Worm (Caenorhabditis elegans): Measurements from ENCODE around the gene hrg-1.

The hrg-1 gene

DNA sequence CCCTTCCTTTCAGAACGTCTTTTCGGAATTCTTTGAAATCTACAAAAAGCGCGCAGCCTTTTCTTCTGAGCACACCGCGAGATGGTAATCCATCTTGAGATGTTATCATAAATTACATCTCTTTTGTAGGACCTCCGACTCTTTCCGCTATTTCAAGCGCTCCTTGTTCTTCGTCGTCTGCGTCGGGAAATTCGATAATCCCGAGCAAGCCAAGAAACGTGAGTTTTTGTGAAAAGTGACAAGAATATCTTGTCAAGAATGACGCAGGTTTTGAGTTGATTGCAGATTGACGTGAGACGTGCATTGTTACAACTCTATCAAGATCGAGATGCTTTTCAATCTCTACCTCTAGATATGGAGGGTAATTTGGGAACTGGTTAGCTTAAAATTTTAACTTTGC, 55.7 kb downstream of the hrg-1 start:
- TF ChIP-seq ceh-83 (GFP tag; optimal IDR thresholded peaks at IDR 0.05), result no peak
- no peak for TF ChIP-seq nhr-2 (tag; optimal IDR thresholded peaks at IDR 0.05)
- no peak for TF ChIP-seq ceh-39 (tag; optimal IDR thresholded peaks at IDR 0.05)
- TF ChIP-seq nhr-12 (tag; optimal IDR thresholded peaks at IDR 0.05), result no peak
- TF ChIP-seq unc-62 (GFP tag; optimal IDR thresholded peaks at IDR 0.05), result peak; percentile 74
- no peak for TF ChIP-seq sptf-1 (tag; optimal IDR thresholded peaks at IDR 0.05)
- no peak for TF ChIP-seq unc-39 (tag; optimal IDR thresholded peaks at IDR 0.05)
- TF ChIP-seq ztf-11 (tag; optimal IDR thresholded peaks at IDR 0.05), result no peak
- TF ChIP-seq lin-32 (GFP tag; optimal IDR thresholded peaks at IDR 0.05), result no peak
- no peak for TF ChIP-seq bed-3 (GFP tag; optimal IDR thresholded peaks at IDR 0.05)
- TF ChIP-seq ces-1 (GFP tag; optimal IDR thresholded peaks at IDR 0.05), result peak; percentile 1
- TF ChIP-seq blmp-1 (tag; optimal IDR thresholded peaks at IDR 0.05), result no peak

DNA sequence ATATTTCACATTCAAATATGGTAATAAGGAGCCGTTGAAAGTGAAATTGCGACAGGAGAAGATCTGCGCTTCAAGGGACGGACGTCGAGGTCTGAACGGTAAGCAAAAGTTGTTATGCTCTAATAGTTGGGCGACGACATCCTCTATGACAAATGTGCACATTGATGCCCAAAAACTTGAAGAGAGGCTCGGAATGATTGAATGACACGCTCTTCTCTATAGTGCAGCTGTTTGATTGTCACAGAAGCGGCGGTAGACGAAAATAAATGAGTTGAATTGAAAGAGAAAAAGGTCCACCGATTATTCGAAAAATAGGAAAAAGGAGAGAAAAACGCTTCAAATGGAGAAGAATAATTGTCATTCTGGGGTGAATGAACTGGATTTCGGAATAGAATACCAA, 56.8 kb downstream of the hrg-1 start:
- TF ChIP-seq ztf-11 (tag; optimal IDR thresholded peaks at IDR 0.05) (no peak), flh-1 (GFP tag; optimal IDR thresholded peaks at IDR 0.05) (no peak), nhr-28 (tag; optimal IDR thresholded peaks at IDR 0.05) (no peak), M03D4.4 (tag; optimal IDR thresholded peaks at IDR 0.05) (no peak), blmp-1 (tag; optimal IDR thresholded peaks at IDR 0.05) (no peak), zip-8 (tag; optimal IDR thresholded peaks at IDR 0.05) (no peak), cnd-1 (tag; optimal IDR thresholded peaks at IDR 0.05) (no peak), nhr-2 (tag; optimal IDR thresholded peaks at IDR 0.05) (no peak), mls-2 (tag; optimal IDR thresholded peaks at IDR 0.05) (no peak), elt-1 (tag; optimal IDR thresholded peaks at IDR 0.05; ENCODE audit: borderline replicate concordance, insufficient read depth) (no peak), pha-4 (tag; optimal IDR thresholded peaks at IDR 0.05) (no peak), snpc-4 (tag; optimal IDR thresholded peaks at IDR 0.05) (no peak), unc-39 (tag; optimal IDR thresholded peaks at IDR 0.05) (no peak), mab-5 (tag; optimal IDR thresholded peaks at IDR 0.05) (no peak), mep-1 (tag; optimal IDR thresholded peaks at IDR 0.05) (no peak), tbx-8 (GFP tag; optimal IDR thresholded peaks at IDR 0.05) (no peak), ceh-39 (tag; optimal IDR thresholded peaks at IDR 0.05) (no peak), ham-2 (GFP tag; optimal IDR thresholded peaks at IDR 0.05) (no peak), unc-62 (GFP tag; optimal IDR thresholded peaks at IDR 0.05) (peak; percentile 82), lsy-2 (tag; optimal IDR thresholded peaks at IDR 0.05) (no peak), elt-3 (tag; optimal IDR thresholded peaks at IDR 0.05) (no peak), nhr-12 (tag; optimal IDR thresholded peaks at IDR 0.05) (no peak), ces-1 (GFP tag; optimal IDR thresholded peaks at IDR 0.05) (no peak), unc-120 (tag; optimal IDR thresholded peaks at IDR 0.05; ENCODE audit: poor library complexity, severe bottlenecking) (peak; percentile 42), hlh-1 (tag; optimal IDR thresholded peaks at IDR 0.05) (peak; percentile 88), ceh-43 (GFP tag; optimal IDR thresholded peaks at IDR 0.05) (no peak), nhr-76 (tag; optimal IDR thresholded peaks at IDR 0.05) (no peak)

DNA sequence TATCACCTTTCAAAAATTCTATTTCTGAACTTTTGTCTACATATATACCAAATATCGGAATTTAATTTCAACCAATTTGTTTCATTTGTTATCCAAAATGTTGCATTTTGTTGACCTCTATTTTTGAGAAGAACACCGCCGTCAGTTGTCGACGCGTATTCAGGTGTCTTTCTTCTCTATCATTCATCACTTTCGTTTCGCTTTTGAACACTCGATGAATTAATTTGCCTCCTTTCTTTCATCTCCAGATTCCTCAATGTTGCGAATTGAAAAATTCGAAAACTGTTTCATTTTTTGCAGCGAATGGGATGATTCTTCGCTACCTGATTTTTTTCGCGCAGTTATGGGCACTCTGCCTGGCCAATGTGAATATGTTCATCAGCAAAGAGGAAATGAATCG, 57.8 kb downstream of the hrg-1 start, which contains the start of gene lin-18:
Gene lin-18 (plus strand): TSS at position 301 of the 400 bp plus-strand sequence.
- TF ChIP-seq zip-8 (tag; optimal IDR thresholded peaks at IDR 0.05), result no peak
- no peak for TF ChIP-seq tbx-8 (GFP tag; optimal IDR thresholded peaks at IDR 0.05)
- no peak for TF ChIP-seq snpc-4 (tag; optimal IDR thresholded peaks at IDR 0.05)
- no peak for TF ChIP-seq ceh-39 (tag; optimal IDR thresholded peaks at IDR 0.05)
- no peak for TF ChIP-seq sptf-1 (tag; optimal IDR thresholded peaks at IDR 0.05)
- TF ChIP-seq nhr-12 (tag; optimal IDR thresholded peaks at IDR 0.05), result no peak
- no peak for TF ChIP-seq mab-5 (tag; optimal IDR thresholded peaks at IDR 0.05)
- TF ChIP-seq unc-120 (tag; optimal IDR thresholded peaks at IDR 0.05; ENCODE audit: poor library complexity, severe bottlenecking), result no peak
- no peak for TF ChIP-seq nhr-76 (tag; optimal IDR thresholded peaks at IDR 0.05)
- TF ChIP-seq lin-13 (tag; optimal IDR thresholded peaks at IDR 0.05), result no peak
- no peak for TF ChIP-seq cnd-1 (tag; optimal IDR thresholded peaks at IDR 0.05)
- no peak for TF ChIP-seq unc-62 (GFP tag; optimal IDR thresholded peaks at IDR 0.05)
- no peak for TF ChIP-seq ceh-83 (GFP tag; optimal IDR thresholded peaks at IDR 0.05)
- no peak for TF ChIP-seq nhr-28 (tag; optimal IDR thresholded peaks at IDR 0.05)
- TF ChIP-seq lin-32 (GFP tag; optimal IDR thresholded peaks at IDR 0.05), result no peak
- TF ChIP-seq elt-3 (tag; optimal IDR thresholded peaks at IDR 0.05), result no peak
- TF ChIP-seq bed-3 (GFP tag; optimal IDR thresholded peaks at IDR 0.05), result no peak
